Worm (Caenorhabditis elegans) whole organism, L2 larva: Measurements from ENCODE around the gene Y94H6A.7.

Experiments
- C34F6.9 ChIP-seq: fragments of 150-350 bp; optimal IDR thresholded peaks from 2 replicates; lab custom pipeline; 2014; ENCODE audit warnings: missing biosample characterization, missing genetic modification characterization
- F13H6.1 ChIP-seq: sonication (generic microtip); optimal IDR thresholded peaks from 2 replicates; lab custom pipeline; 2016; ENCODE audit warnings: missing genetic modification characterization, missing compliant biosample characterization
- R02D3.7 ChIP-seq: fragments of 150-350 bp; optimal IDR thresholded peaks from 2 replicates; lab custom pipeline; 2014; ENCODE audit warnings: missing biosample characterization, missing genetic modification characterization
- Y55F3AM.14 ChIP-seq: fragments of 200-800 bp; sonication (Bioruptor generic); optimal IDR thresholded peaks from 2 replicates; lab custom pipeline; 2018; ENCODE audit warnings: mild to moderate bottlenecking, missing genetic modification characterization, missing compliant biosample characterization
- ZK546.5 ChIP-seq: sonication (generic microtip); optimal IDR thresholded peaks from 2 replicates; lab custom pipeline; 2017; ENCODE audit warnings: missing biosample characterization, missing genetic modification characterization
- alr-1 ChIP-seq: fragments of 150-350 bp; optimal IDR thresholded peaks from 2 replicates; lab custom pipeline; 2014; ENCODE audit warnings: missing biosample characterization, missing genetic modification characterization
- aly-2 ChIP-seq: fragments of 150-350 bp; optimal IDR thresholded peaks from 2 replicates; lab custom pipeline; 2014; ENCODE audit warnings: missing biosample characterization, missing genetic modification characterization
- ama-1 ChIP-seq: fragments of 150-350 bp; optimal IDR thresholded peaks from 2 replicates; lab custom pipeline; 2018; ENCODE audit warnings: inconsistent platforms
- blmp-1 ChIP-seq: sonication (generic microtip); optimal IDR thresholded peaks from 2 replicates; lab custom pipeline; 2017; ENCODE audit warnings: missing genetic modification characterization, mild to moderate bottlenecking, missing compliant biosample characterization, antibody characterized with exemption, moderate library complexity; ENCODE audit not compliant: insufficient read depth
- ceh-16 ChIP-seq: fragments of 150-350 bp; optimal IDR thresholded peaks from 2 replicates; lab custom pipeline; 2014; ENCODE audit warnings: missing biosample characterization, missing genetic modification characterization
- ceh-82 ChIP-seq: fragments of 150-350 bp; optimal IDR thresholded peaks from 2 replicates; lab custom pipeline; 2014; ENCODE audit warnings: missing biosample characterization, missing genetic modification characterization
- crh-2 ChIP-seq: sonication (generic microtip); optimal IDR thresholded peaks from 2 replicates; lab custom pipeline; 2017; ENCODE audit warnings: missing biosample characterization, missing genetic modification characterization
- dmd-4 ChIP-seq: sonication (generic microtip); optimal IDR thresholded peaks from 2 replicates; lab custom pipeline; 2017; ENCODE audit warnings: missing biosample characterization, missing genetic modification characterization
- egl-27 ChIP-seq: sonication (generic microtip); optimal IDR thresholded peaks from 3 replicates; lab custom pipeline; 2017; ENCODE audit warnings: missing biosample characterization, missing genetic modification reagents, missing genetic modification characterization
- elt-1 ChIP-seq: fragments of 150-350 bp; optimal IDR thresholded peaks from 2 replicates; lab custom pipeline; 2014; ENCODE audit warnings: missing biosample characterization, missing genetic modification characterization
- elt-3 ChIP-seq: sonication (generic microtip); optimal IDR thresholded peaks from 2 replicates; lab custom pipeline; 2017; ENCODE audit warnings: missing biosample characterization, missing genetic modification characterization
- fos-1 ChIP-seq: fragments of 150-350 bp; optimal IDR thresholded peaks from 2 replicates; lab custom pipeline; 2014; ENCODE audit warnings: missing biosample characterization, missing genetic modification characterization
- gmeb-1 ChIP-seq: fragments of 150-350 bp; optimal IDR thresholded peaks from 2 replicates; lab custom pipeline; 2014; ENCODE audit warnings: missing biosample characterization, missing genetic modification characterization
- lin-11 ChIP-seq: fragments of 150-350 bp; sonication (generic microtip); optimal IDR thresholded peaks from 2 replicates; lab custom pipeline; 2014; ENCODE audit warnings: missing biosample characterization, missing genetic modification characterization, inconsistent platforms, mixed read lengths
- lin-13 ChIP-seq: fragments of 150-350 bp; optimal IDR thresholded peaks from 2 replicates; lab custom pipeline; 2014; ENCODE audit warnings: missing biosample characterization, missing genetic modification reagents, missing genetic modification characterization
- lin-39 ChIP-seq: fragments of 150-350 bp; optimal IDR thresholded peaks from 2 replicates; lab custom pipeline; 2014; ENCODE audit warnings: missing biosample characterization, missing genetic modification reagents, missing genetic modification characterization
- lsy-2 ChIP-seq, 2 experiments: fragments of 150-350 bp in 1 of 2; sonication (generic microtip) in 1 of 2; optimal IDR thresholded peaks; 2 replicates each; lab custom pipeline; 2014 to 2017; ENCODE audit warnings: missing biosample characterization in 2 of 2, missing genetic modification characterization in 2 of 2
- mab-5 ChIP-seq: fragments of 150-350 bp; optimal IDR thresholded peaks from 2 replicates; lab custom pipeline; 2014; ENCODE audit warnings: missing biosample characterization, missing genetic modification characterization
- mbf-1 ChIP-seq: sonication (generic microtip); optimal IDR thresholded peaks from 2 replicates; lab custom pipeline; 2017; ENCODE audit warnings: missing biosample characterization, missing genetic modification characterization
- mdl-1 ChIP-seq, 2 experiments: fragments of 150-350 bp in 1 of 2; sonication (generic microtip) in 1 of 2; optimal IDR thresholded peaks; 2 replicates each; lab custom pipeline; 2017; ENCODE audit warnings: missing biosample characterization in 2 of 2, missing genetic modification characterization in 2 of 2
- nhr-10 ChIP-seq: sonication (generic microtip); optimal IDR thresholded peaks from 2 replicates; lab custom pipeline; 2017; ENCODE audit warnings: missing biosample characterization, missing genetic modification characterization
- nhr-11 ChIP-seq: fragments of 150-350 bp; optimal IDR thresholded peaks from 2 replicates; lab custom pipeline; 2014; ENCODE audit warnings: missing biosample characterization, missing genetic modification characterization
- nhr-12 ChIP-seq: fragments of 150-350 bp; optimal IDR thresholded peaks from 2 replicates; lab custom pipeline; 2014; ENCODE audit warnings: missing biosample characterization, missing genetic modification characterization
- nhr-129 ChIP-seq: fragments of 150-350 bp; optimal IDR thresholded peaks from 2 replicates; lab custom pipeline; 2014; ENCODE audit warnings: missing biosample characterization, missing genetic modification characterization
- nhr-21 ChIP-seq: fragments of 150-350 bp; optimal IDR thresholded peaks from 2 replicates; lab custom pipeline; 2014; ENCODE audit warnings: missing biosample characterization, missing genetic modification characterization
- nhr-23 ChIP-seq: fragments of 150-350 bp; optimal IDR thresholded peaks from 2 replicates; lab custom pipeline; 2014; ENCODE audit warnings: missing biosample characterization, missing genetic modification reagents, missing genetic modification characterization
- nhr-237 ChIP-seq: fragments of 150-350 bp; optimal IDR thresholded peaks from 2 replicates; lab custom pipeline; 2014; ENCODE audit warnings: missing biosample characterization, missing genetic modification characterization
- nhr-25 ChIP-seq: fragments of 150-350 bp; sonication (generic microtip); optimal IDR thresholded peaks from 3 replicates; lab custom pipeline; 2014; ENCODE audit warnings: missing biosample characterization, missing genetic modification characterization
- nhr-6 ChIP-seq: fragments of 150-350 bp; optimal IDR thresholded peaks from 2 replicates; lab custom pipeline; 2014; ENCODE audit warnings: missing biosample characterization, missing genetic modification characterization
- nhr-77 ChIP-seq: fragments of 150-350 bp; optimal IDR thresholded peaks from 2 replicates; lab custom pipeline; 2014; ENCODE audit warnings: missing biosample characterization, missing genetic modification characterization
- peb-1 ChIP-seq: fragments of 150-350 bp; optimal IDR thresholded peaks from 2 replicates; lab custom pipeline; 2014; ENCODE audit warnings: missing biosample characterization, missing genetic modification characterization
- sem-4 ChIP-seq: fragments of 150-350 bp; optimal IDR thresholded peaks from 2 replicates; lab custom pipeline; 2014; ENCODE audit warnings: missing biosample characterization, missing genetic modification reagents, missing genetic modification characterization
- skn-1 ChIP-seq: sonication (generic microtip); optimal IDR thresholded peaks from 2 replicates; lab custom pipeline; 2017; ENCODE audit warnings: missing biosample characterization, missing genetic modification characterization
- sma-3 ChIP-seq: sonication (generic microtip); optimal IDR thresholded peaks from 2 replicates; lab custom pipeline; 2016; ENCODE audit warnings: missing genetic modification reagents, missing genetic modification characterization, missing compliant biosample characterization
- sma-9 ChIP-seq, 2 experiments: fragments of 150-350 bp in 1 of 2; sonication (generic microtip) in 1 of 2; optimal IDR thresholded peaks; 2 replicates each; lab custom pipeline; 2014 to 2016; ENCODE audit warnings: missing genetic modification characterization in 2 of 2, mild to moderate bottlenecking in 1 of 2, missing biosample characterization in 1 of 2, missing compliant biosample characterization in 1 of 2, missing genetic modification reagents in 1 of 2, moderate library complexity in 1 of 2
- snpc-4 ChIP-seq: fragments of 150-350 bp; optimal IDR thresholded peaks from 2 replicates; lab custom pipeline; 2014; ENCODE audit warnings: missing biosample characterization, missing genetic modification characterization
- unc-39 ChIP-seq: fragments of 150-350 bp; optimal IDR thresholded peaks from 2 replicates; lab custom pipeline; 2014; ENCODE audit warnings: missing biosample characterization, missing genetic modification characterization
- unc-55 ChIP-seq: fragments of 150-350 bp; sonication (generic microtip); optimal IDR thresholded peaks from 3 replicates; lab custom pipeline; 2014; ENCODE audit warnings: missing biosample characterization, missing genetic modification reagents, missing genetic modification characterization
- unc-62 ChIP-seq: fragments of 150-350 bp; optimal IDR thresholded peaks from 2 replicates; lab custom pipeline; 2014; ENCODE audit warnings: missing biosample characterization, missing genetic modification reagents, missing genetic modification characterization
- zag-1 ChIP-seq: fragments of 150-350 bp; optimal IDR thresholded peaks from 2 replicates; lab custom pipeline; 2014; ENCODE audit warnings: missing biosample characterization, missing genetic modification characterization
- ztf-1 ChIP-seq: fragments of 200-800 bp; sonication (Bioruptor generic); conservative IDR thresholded peaks from 2 replicates; pipeline ENCODE4 v1.3.6; 2022; ENCODE audit warnings: missing genetic modification characterization, missing compliant biosample characterization
- ztf-11 ChIP-seq: sonication (generic microtip); optimal IDR thresholded peaks from 2 replicates; lab custom pipeline; 2017; ENCODE audit warnings: missing biosample characterization, missing genetic modification characterization
- ztf-4 ChIP-seq: fragments of 150-350 bp; optimal IDR thresholded peaks from 2 replicates; lab custom pipeline; 2014; ENCODE audit warnings: missing biosample characterization, missing genetic modification characterization

The Y94H6A.7 gene

DNA sequence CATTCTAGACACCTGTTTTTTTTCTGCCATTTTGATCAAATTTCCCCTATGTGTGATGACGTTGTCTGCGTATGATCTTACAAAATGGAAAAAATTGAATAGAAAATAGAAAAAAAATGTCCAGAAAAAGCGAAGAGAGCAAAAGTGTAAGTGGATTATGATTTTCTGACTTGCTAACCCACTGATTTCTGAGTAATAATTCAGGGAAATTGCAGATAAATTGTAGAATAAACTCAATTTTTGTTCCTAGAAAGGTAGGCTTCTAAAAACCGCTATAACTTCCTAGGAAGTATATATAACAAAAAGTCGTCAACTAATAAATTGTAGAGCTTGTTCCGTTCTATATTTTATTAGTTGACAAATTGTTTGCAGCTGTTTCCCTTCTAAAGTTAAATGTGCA is 18.3 kb upstream of the Y94H6A.7 start:
- no peak for TF ChIP-seq mab-5 (tag; lab: Kevin White, UChicago)
- peak; percentile 53 for TF ChIP-seq nhr-21 (tag; lab: Kevin White, UChicago)
- TF ChIP-seq lsy-2 (tag; optimal IDR thresholded peaks at IDR 0.05; lab: Kevin White, UChicago) = peak in 1 of 2 experiments; percentile 13

DNA sequence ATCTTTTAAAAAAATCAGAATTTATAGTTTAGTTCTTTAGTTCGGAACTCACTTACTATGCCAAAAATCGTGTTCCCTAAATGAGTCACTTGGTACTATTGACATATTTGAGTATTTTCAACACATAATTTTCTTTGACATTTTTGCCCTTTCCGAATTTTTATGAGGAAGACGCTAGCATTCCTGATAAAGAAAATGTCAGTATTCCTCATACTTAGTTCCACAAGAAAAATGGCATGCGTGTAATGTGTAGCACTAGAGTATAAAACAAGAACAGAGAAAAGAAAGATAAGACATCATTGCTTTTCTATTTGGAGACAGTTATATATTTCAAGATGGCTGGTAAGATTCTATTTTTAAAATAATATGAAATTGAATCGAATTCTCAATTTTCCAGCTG is 13.6 kb upstream of the Y94H6A.7 start, which contains the start of gene Y94H6A.2:
TSS of gene Y94H6A.2 (plus strand) at position 336 of the 400 bp plus-strand sequence.
- TF ChIP-seq fos-1 (tag; lab: Kevin White, UChicago) (peak; percentile 76), nhr-10 (tag; lab: Kevin White, UChicago) (no peak), mbf-1 (tag; lab: Kevin White, UChicago) (no peak)
- TF ChIP-seq, all 48 proteins: peak for 1

DNA sequence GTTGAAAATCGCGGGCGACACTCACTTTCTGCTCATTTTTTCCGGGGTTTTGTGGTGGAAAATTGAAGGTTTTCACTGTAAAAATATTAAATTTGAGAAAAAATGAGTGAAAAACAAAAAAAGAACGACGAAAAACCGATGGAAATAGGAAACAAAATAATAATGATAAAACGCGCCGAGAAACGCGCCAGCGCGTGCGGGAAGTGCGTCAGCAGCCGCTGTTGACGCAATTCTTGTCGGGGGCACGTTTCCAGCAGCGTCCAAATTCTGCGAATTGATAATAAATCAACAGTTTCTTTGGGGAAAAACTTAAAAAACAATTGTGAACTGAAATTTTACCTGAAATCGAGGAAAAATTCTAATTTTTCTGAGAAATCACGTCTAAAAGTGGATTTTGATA is 9.4 kb upstream of the Y94H6A.7 start, which contains the start of gene ubxn-2:
TSS of gene ubxn-2 (minus strand) at position 36 of the 400 bp plus-strand sequence.
- TF ChIP-seq mbf-1 (tag; lab: Kevin White, UChicago) (no peak), nhr-77 (tag; lab: Kevin White, UChicago) (no peak), ZK546.5 (tag; lab: Kevin White, UChicago) (no peak), ztf-4 (tag; lab: Kevin White, UChicago) (no peak), C34F6.9 (peak; percentile 79), ztf-11 (tag; lab: Kevin White, UChicago) (no peak), unc-39 (tag; lab: Kevin White, UChicago) (no peak), nhr-129 (peak; percentile 46), nhr-21 (tag; lab: Kevin White, UChicago) (peak; percentile 44), fos-1 (tag; lab: Kevin White, UChicago) (peak; percentile 31), nhr-6 (no peak), aly-2 (no peak), mab-5 (tag; lab: Kevin White, UChicago) (peak; percentile 33), mdl-1 (tag; optimal IDR thresholded peaks at IDR 0.05; lab: Kevin White, UChicago) (peak in 1 of 2 experiments; percentile 25), sma-9 (GFP tag; optimal IDR thresholded peaks at IDR 0.05; lab: Kevin White, UChicago) (no peak), sma-9 (tag; optimal IDR thresholded peaks at IDR 0.05; lab: Kevin White, UChicago) (no peak), ceh-16 (tag; lab: Kevin White, UChicago) (peak; percentile 22), F13H6.1 (peak; percentile 78), ama-1 (lab: Kevin White, UChicago) (no peak), ceh-82 (tag; lab: Kevin White, UChicago) (peak; percentile 10), elt-3 (no peak), lin-39 (no peak), sem-4 (tag; lab: Kevin White, UChicago) (peak; percentile 44), peb-1 (tag; lab: Kevin White, UChicago) (no peak), ztf-1 (GFP tag; lab: Robert Waterston, UW) (no peak), egl-27 (tag; lab: Kevin White, UChicago) (no peak), snpc-4 (tag; lab: Kevin White, UChicago) (peak; percentile 12), R02D3.7 (tag; lab: Kevin White, UChicago) (no peak), nhr-25 (tag; lab: Kevin White, UChicago) (peak; percentile 74), dmd-4 (tag; lab: Kevin White, UChicago) (no peak), blmp-1 (tag; lab: Kevin White, UChicago) (no peak), gmeb-1 (tag; lab: Kevin White, UChicago) (peak; percentile 87), lin-11 (tag; lab: Kevin White, UChicago) (peak; percentile 61), nhr-23 (tag; lab: Kevin White, UChicago) (no peak), crh-2 (tag; lab: Kevin White, UChicago) (peak; percentile 59), skn-1 (no peak), nhr-11 (no peak), unc-55 (GFP tag; lab: Kevin White, UChicago) (peak; percentile 85), lsy-2 (tag; optimal IDR thresholded peaks at IDR 0.05; lab: Kevin White, UChicago) (peak; percentile 82 to 90), nhr-12 (tag; lab: Kevin White, UChicago) (no peak), Y55F3AM.14 (no peak), elt-1 (no peak), lin-13 (peak; percentile 88), nhr-10 (tag; lab: Kevin White, UChicago) (peak; percentile 5), nhr-237 (tag; lab: Kevin White, UChicago) (no peak), sma-3 (GFP tag; lab: Kevin White, UChicago) (peak; percentile 75), zag-1 (tag; lab: Kevin White, UChicago) (peak; percentile 9), alr-1 (tag; lab: Kevin White, UChicago) (no peak), unc-62 (GFP tag; lab: Kevin White, UChicago) (no peak)
